Worm (Caenorhabditis elegans) whole organism, L1 larva: Measurements from ENCODE around the gene gst-35.

ENCODE experiments used
- C04F5.9 ChIP-seq: sonication (generic microtip); optimal IDR thresholded peaks from 2 replicates; lab custom pipeline; 2016; ENCODE audit warnings: missing genetic modification characterization, missing compliant biosample characterization
- Y116A8C.19 ChIP-seq: sonication (generic microtip); optimal IDR thresholded peaks from 2 replicates; lab custom pipeline; 2016; ENCODE audit warnings: missing compliant biosample characterization, missing genetic modification characterization, borderline replicate concordance
- alr-1 ChIP-seq: fragments of 200-800 bp; sonication (Bioruptor generic); optimal IDR thresholded peaks from 2 replicates; lab custom pipeline; 2018; ENCODE audit warnings: borderline replicate concordance, mild to moderate bottlenecking, missing genetic modification characterization, missing compliant biosample characterization
- aly-2 ChIP-seq: fragments of 150-350 bp; optimal IDR thresholded peaks from 2 replicates; lab custom pipeline; 2014; ENCODE audit warnings: missing biosample characterization, missing genetic modification characterization
- ceh-63 ChIP-seq: fragments of 200-800 bp; sonication (Bioruptor generic); optimal IDR thresholded peaks from 2 replicates; lab custom pipeline; 2018; ENCODE audit warnings: mild to moderate bottlenecking, missing genetic modification characterization, missing compliant biosample characterization
- ceh-82 ChIP-seq, 3 experiments: fragments of 150-350 bp in 1 of 3; sonication (generic microtip) in 2 of 3; optimal IDR thresholded peaks; 2 replicates each; lab custom pipeline; 2014 to 2017; ENCODE audit warnings: missing biosample characterization in 3 of 3, missing genetic modification characterization in 3 of 3
- ceh-90 ChIP-seq: sonication (generic microtip); optimal IDR thresholded peaks from 2 replicates; lab custom pipeline; 2016; ENCODE audit warnings: missing genetic modification characterization, missing compliant biosample characterization
- dpl-1 ChIP-seq, 3 experiments: fragments of 150-350 bp in 2 of 3; sonication (generic microtip) in 1 of 3; optimal IDR thresholded peaks; 2 replicates each; lab custom pipeline; 2014 to 2017; ENCODE audit warnings: missing biosample characterization in 3 of 3, missing genetic modification characterization in 3 of 3, missing genetic modification reagents in 3 of 3
- dsc-1 ChIP-seq: sonication (generic microtip); optimal IDR thresholded peaks from 2 replicates; lab custom pipeline; 2016; ENCODE audit warnings: mild to moderate bottlenecking, missing genetic modification characterization, missing compliant biosample characterization
- efl-1 ChIP-seq, 4 experiments: fragments of 150-350 bp; optimal IDR thresholded peaks in 3 of 4; peaks in 1 of 4; 1 replicate in 1 of 4; 2 replicates in 3 of 4; lab custom pipeline; 2014; ENCODE audit warnings: missing biosample characterization in 2 of 4, missing genetic modification characterization in 2 of 4, missing genetic modification reagents in 2 of 4
- efl-3 ChIP-seq: fragments of 200-800 bp; sonication (Bioruptor generic); optimal IDR thresholded peaks from 2 replicates; lab custom pipeline; 2018; ENCODE audit warnings: mild to moderate bottlenecking, missing genetic modification characterization, missing compliant biosample characterization
- elt-2 ChIP-seq: sonication (generic microtip); optimal IDR thresholded peaks from 2 replicates; lab custom pipeline; 2016; ENCODE audit warnings: missing genetic modification characterization, mild to moderate bottlenecking, inconsistent platforms, missing compliant biosample characterization, missing genetic modification reagents
- elt-3 ChIP-seq, 6 experiments: fragments of 150-350 bp in 1 of 6; sonication (generic microtip); optimal IDR thresholded peaks; 2 replicates each; lab custom pipeline; 2017 to 2018; ENCODE audit warnings: missing biosample characterization in 6 of 6, missing genetic modification characterization in 6 of 6, inconsistent platforms in 1 of 6
- fkh-4 ChIP-seq: sonication (generic microtip); optimal IDR thresholded peaks from 2 replicates; lab custom pipeline; 2016; ENCODE audit warnings: missing compliant biosample characterization, missing genetic modification characterization, borderline replicate concordance
- grh-1 ChIP-seq: fragments of 200-800 bp; sonication (Bioruptor generic); IDR thresholded peaks from 2 replicates; pipeline ENCODE4 v1.3.6; 2022; ENCODE audit warnings: missing genetic modification reagents, missing genetic modification characterization, missing compliant biosample characterization
- isw-1 ChIP-seq: fragments of 200-800 bp; sonication (Bioruptor generic); IDR thresholded peaks from 2 replicates; pipeline ENCODE4 v1.3.6; 2022; ENCODE audit warnings: missing genetic modification characterization, missing compliant biosample characterization
- jun-1 ChIP-seq: fragments of 150-350 bp; optimal IDR thresholded peaks from 2 replicates; lab custom pipeline; 2014; ENCODE audit warnings: missing biosample characterization, missing genetic modification reagents, missing genetic modification characterization
- lin-13 ChIP-seq: fragments of 150-350 bp; optimal IDR thresholded peaks from 2 replicates; lab custom pipeline; 2014; ENCODE audit warnings: missing biosample characterization, missing genetic modification reagents, missing genetic modification characterization
- lin-15B ChIP-seq: fragments of 150-350 bp; sonication (generic microtip); optimal IDR thresholded peaks from 3 replicates; lab custom pipeline; 2014; ENCODE audit warnings: missing biosample characterization, missing genetic modification characterization
- lin-35 ChIP-seq, 2 experiments: fragments of 150-350 bp; optimal IDR thresholded peaks; 2 replicates each; lab custom pipeline; 2014; ENCODE audit warnings: missing biosample characterization in 2 of 2, missing genetic modification characterization in 2 of 2, missing genetic modification reagents in 2 of 2
- lin-39 ChIP-seq: fragments of 150-350 bp; optimal IDR thresholded peaks from 2 replicates; lab custom pipeline; 2014; ENCODE audit warnings: missing biosample characterization, missing genetic modification reagents, missing genetic modification characterization
- lir-3 ChIP-seq: sonication (generic microtip); optimal IDR thresholded peaks from 2 replicates; lab custom pipeline; 2016; ENCODE audit warnings: mild to moderate bottlenecking, missing genetic modification characterization, moderate library complexity, missing compliant biosample characterization; ENCODE audit not compliant: poor library complexity
- lsy-2 ChIP-seq, 2 experiments: fragments of 150-350 bp; optimal IDR thresholded peaks; 2 replicates each; lab custom pipeline; 2014; ENCODE audit warnings: missing biosample characterization in 2 of 2, missing genetic modification characterization in 2 of 2
- mdl-1 ChIP-seq, 2 experiments: fragments of 150-350 bp; optimal IDR thresholded peaks; 2 replicates each; lab custom pipeline; 2014 to 2017; ENCODE audit warnings: missing biosample characterization in 2 of 2, missing genetic modification characterization in 2 of 2, inconsistent platforms in 1 of 2
- mep-1 ChIP-seq: fragments of 150-350 bp; optimal IDR thresholded peaks from 2 replicates; lab custom pipeline; 2014; ENCODE audit warnings: missing biosample characterization, missing genetic modification characterization
- nhr-11 ChIP-seq: fragments of 150-350 bp; optimal IDR thresholded peaks from 2 replicates; lab custom pipeline; 2014; ENCODE audit warnings: missing biosample characterization, missing genetic modification characterization
- nhr-19 ChIP-seq: fragments of 200-800 bp; sonication (Bioruptor generic); conservative IDR thresholded peaks from 2 replicates; pipeline ENCODE4 v1.3.6; 2022; ENCODE audit warnings: missing genetic modification characterization, missing compliant biosample characterization
- nhr-20 ChIP-seq: sonication (generic microtip); optimal IDR thresholded peaks from 2 replicates; lab custom pipeline; 2016; ENCODE audit warnings: mild to moderate bottlenecking, missing genetic modification characterization, missing compliant biosample characterization
- nhr-237 ChIP-seq: fragments of 150-350 bp; optimal IDR thresholded peaks from 2 replicates; lab custom pipeline; 2014; ENCODE audit warnings: missing biosample characterization, missing genetic modification characterization
- nhr-47 ChIP-seq: sonication (generic microtip); optimal IDR thresholded peaks from 2 replicates; lab custom pipeline; 2016; ENCODE audit warnings: mild to moderate bottlenecking, missing genetic modification characterization, moderate library complexity, missing compliant biosample characterization
- nhr-76 ChIP-seq: sonication (generic microtip); optimal IDR thresholded peaks from 2 replicates; lab custom pipeline; 2017; ENCODE audit warnings: missing biosample characterization, missing genetic modification characterization
- nhr-84 ChIP-seq: sonication (generic microtip); optimal IDR thresholded peaks from 2 replicates; lab custom pipeline; 2017; ENCODE audit warnings: missing biosample characterization, missing genetic modification characterization
- nhr-85 ChIP-seq: sonication (generic microtip); peaks from one replicate; lab custom pipeline; 2016; ENCODE audit warnings: missing genetic modification characterization, inconsistent platforms, missing compliant biosample characterization
- nhr-90 ChIP-seq: sonication (generic microtip); optimal IDR thresholded peaks from 2 replicates; lab custom pipeline; 2016; ENCODE audit warnings: mild to moderate bottlenecking, missing genetic modification characterization, missing compliant biosample characterization; ENCODE audit not compliant: poor library complexity
- pag-3 ChIP-seq: sonication (generic microtip); optimal IDR thresholded peaks from 2 replicates; lab custom pipeline; 2017; ENCODE audit warnings: missing genetic modification characterization, mild to moderate bottlenecking, missing compliant biosample characterization, antibody characterized with exemption, borderline replicate concordance; ENCODE audit not compliant: insufficient read depth
- pax-3 ChIP-seq: fragments of 200-800 bp; sonication (Bioruptor generic); optimal IDR thresholded peaks from 2 replicates; lab custom pipeline; 2018; ENCODE audit warnings: mild to moderate bottlenecking, missing genetic modification characterization, moderate library complexity, missing compliant biosample characterization
- pqm-1 ChIP-seq: sonication (generic microtip); optimal IDR thresholded peaks from 3 replicates; lab custom pipeline; 2017; ENCODE audit warnings: missing biosample characterization, missing genetic modification characterization
- rnt-1 ChIP-seq: sonication (generic microtip); optimal IDR thresholded peaks from 2 replicates; lab custom pipeline; 2016; ENCODE audit warnings: mild to moderate bottlenecking, missing genetic modification characterization, moderate library complexity, missing compliant biosample characterization
- skn-1 ChIP-seq: fragments of 150-350 bp; optimal IDR thresholded peaks from 2 replicates; lab custom pipeline; 2014; ENCODE audit warnings: missing biosample characterization, missing genetic modification characterization
- snpc-4 ChIP-seq: fragments of 150-350 bp; optimal IDR thresholded peaks from 2 replicates; lab custom pipeline; 2014; ENCODE audit warnings: missing biosample characterization, missing genetic modification characterization
- snu-23 ChIP-seq: sonication (generic microtip); optimal IDR thresholded peaks from 2 replicates; lab custom pipeline; 2016; ENCODE audit warnings: missing genetic modification characterization, missing compliant biosample characterization
- swsn-7 ChIP-seq: sonication (generic microtip); optimal IDR thresholded peaks from 2 replicates; lab custom pipeline; 2016; ENCODE audit warnings: missing genetic modification characterization, missing compliant biosample characterization
- tbx-2 ChIP-seq: sonication (generic microtip); optimal IDR thresholded peaks from 2 replicates; lab custom pipeline; 2016; ENCODE audit warnings: missing genetic modification characterization, missing compliant biosample characterization
- tlp-1 ChIP-seq: fragments of 150-350 bp; optimal IDR thresholded peaks from 2 replicates; lab custom pipeline; 2014; ENCODE audit warnings: missing biosample characterization, missing genetic modification characterization
- unc-130 ChIP-seq: fragments of 150-350 bp; optimal IDR thresholded peaks from 2 replicates; lab custom pipeline; 2017; ENCODE audit warnings: missing biosample characterization, missing genetic modification characterization, inconsistent platforms
- unc-62 ChIP-seq: fragments of 150-350 bp; optimal IDR thresholded peaks from 2 replicates; lab custom pipeline; 2014; ENCODE audit warnings: missing biosample characterization, missing genetic modification reagents, missing genetic modification characterization
- unc-86 ChIP-seq: sonication (generic microtip); optimal IDR thresholded peaks from 2 replicates; lab custom pipeline; 2016; ENCODE audit warnings: missing genetic modification characterization, missing compliant biosample characterization
- unc-98 ChIP-seq: fragments of 200-800 bp; sonication (Bioruptor generic); IDR thresholded peaks from 2 replicates; pipeline ENCODE4 v1.3.6; 2022; ENCODE audit warnings: missing genetic modification characterization, missing compliant biosample characterization
- vab-15 ChIP-seq: sonication (generic microtip); optimal IDR thresholded peaks from 2 replicates; lab custom pipeline; 2017; ENCODE audit warnings: missing genotype, mild to moderate bottlenecking, missing genetic modification characterization, missing compliant biosample characterization
- zag-1 ChIP-seq: fragments of 150-350 bp; optimal IDR thresholded peaks from 2 replicates; lab custom pipeline; 2014; ENCODE audit warnings: missing biosample characterization, missing genetic modification characterization
- ztf-11 ChIP-seq, 2 experiments: sonication (generic microtip); optimal IDR thresholded peaks; 2 replicates each; lab custom pipeline; 2016 to 2017; ENCODE audit warnings: missing genetic modification characterization in 2 of 2, missing biosample characterization in 1 of 2, missing compliant biosample characterization in 1 of 2
- ztf-4 ChIP-seq: fragments of 150-350 bp; optimal IDR thresholded peaks from 2 replicates; lab custom pipeline; 2014; ENCODE audit warnings: missing biosample characterization, missing genetic modification characterization

Gene gst-35

DNA sequence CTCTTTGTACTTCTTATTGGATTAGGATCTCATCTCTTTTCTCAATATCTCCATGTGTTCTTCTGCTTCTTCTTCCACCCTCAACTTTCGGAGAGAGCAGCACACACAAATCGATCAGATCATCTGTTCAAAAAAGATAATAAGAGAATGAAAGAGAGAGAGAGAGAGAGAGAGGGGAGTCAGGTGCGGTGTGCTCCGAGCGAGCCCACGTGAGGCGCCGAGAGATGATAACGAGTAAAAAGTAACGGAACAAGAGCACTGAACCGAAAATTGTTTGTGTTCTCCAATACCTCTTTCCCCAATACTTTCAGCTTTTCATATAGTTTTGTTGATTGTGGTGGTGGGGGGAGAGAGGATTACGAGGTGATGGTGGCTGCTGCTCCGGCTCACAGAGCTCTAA is 8.8 kb upstream of the gst-35 start:
- TF ChIP-seq nhr-19 (peak; percentile 57), unc-86 (tag; lab: Kevin White, UChicago) (no peak), lin-15B (no peak), ceh-82 (tag; optimal IDR thresholded peaks at IDR 0.05; lab: Kevin White, UChicago) (peak in 1 of 3 experiments; percentile 21), lin-39 (tag; lab: Kevin White, UChicago) (peak; percentile 22), nhr-84 (no peak), snu-23 (peak; percentile 46), elt-2 (tag; lab: Kevin White, UChicago) (peak; percentile 52), Y116A8C.19 (tag; lab: Kevin White, UChicago) (no peak), rnt-1 (peak; percentile 80), isw-1 (GFP tag; lab: Robert Waterston, UW) (no peak), alr-1 (no peak), ceh-90 (no peak), swsn-7 (tag; lab: Kevin White, UChicago) (peak; percentile 39), ztf-4 (no peak), mep-1 (tag; lab: Kevin White, UChicago) (peak; percentile 27), dpl-1 (GFP tag; optimal IDR thresholded peaks at IDR 0.05; lab: Kevin White, UChicago) (peak in 2 of 3 experiments; percentile 2 to 27), nhr-237 (tag; lab: Kevin White, UChicago) (no peak), elt-3 (tag; optimal IDR thresholded peaks at IDR 0.05; lab: Kevin White, UChicago) (no peak), mdl-1 (tag; optimal IDR thresholded peaks at IDR 0.05; lab: Kevin White, UChicago) (peak in 1 of 2 experiments; percentile 73), unc-130 (tag; lab: Kevin White, UChicago) (no peak), nhr-85 (no peak), lin-13 (GFP tag; lab: Kevin White, UChicago) (no peak), pag-3 (no peak), tlp-1 (tag; lab: Kevin White, UChicago) (no peak), zag-1 (tag; lab: Kevin White, UChicago) (no peak), nhr-11 (tag; lab: Kevin White, UChicago) (no peak), unc-98 (GFP tag; lab: Robert Waterston, UW) (no peak), lsy-2 (tag; optimal IDR thresholded peaks at IDR 0.05; lab: Kevin White, UChicago) (peak; percentile 51 to 54), fkh-4 (tag; lab: Kevin White, UChicago) (no peak), C04F5.9 (no peak), ceh-63 (no peak), grh-1 (GFP tag; lab: Robert Waterston, UW) (no peak), aly-2 (tag; lab: Kevin White, UChicago) (no peak), ztf-11 (tag; optimal IDR thresholded peaks at IDR 0.05; lab: Kevin White, UChicago) (no peak), nhr-20 (peak; percentile 55), lir-3 (peak; percentile 31), efl-1 (optimal IDR thresholded peaks at IDR 0.05; lab: Kevin White, UChicago) (peak; percentile 1 to 33), efl-1 (GFP tag; optimal IDR thresholded peaks at IDR 0.05 in 1 of 2; lab: Kevin White, UChicago) (peak in 1 of 2 experiments; percentile 91), pax-3 (peak; percentile 20), lin-35 (GFP tag; optimal IDR thresholded peaks at IDR 0.05; lab: Kevin White, UChicago) (peak; percentile 19 to 42), efl-3 (GFP tag; lab: Kevin White, UChicago) (no peak), nhr-76 (tag; lab: Kevin White, UChicago) (no peak), vab-15 (no peak), nhr-47 (tag; lab: Kevin White, UChicago) (peak; percentile 22), pqm-1 (tag; lab: Kevin White, UChicago) (no peak), nhr-90 (tag; lab: Kevin White, UChicago) (peak; percentile 22), dsc-1 (tag; lab: Kevin White, UChicago) (peak; percentile 77), skn-1 (tag; lab: Kevin White, UChicago) (no peak), snpc-4 (tag; lab: Kevin White, UChicago) (peak; percentile 9), unc-62 (GFP tag; lab: Kevin White, UChicago) (no peak), tbx-2 (tag; lab: Kevin White, UChicago) (peak; percentile 60), jun-1 (peak; percentile 8)
